Worm (Caenorhabditis elegans) whole organism, L2 larva: Measurements from ENCODE around the gene nlp-33.

Experiments
- ama-1 ChIP-seq: fragments of 150-350 bp; optimal IDR thresholded peaks from 2 replicates; lab custom pipeline; 2018; ENCODE audit warnings: inconsistent platforms
- blmp-1 ChIP-seq: sonication (generic microtip); optimal IDR thresholded peaks from 2 replicates; lab custom pipeline; 2017; ENCODE audit warnings: missing genetic modification characterization, mild to moderate bottlenecking, missing compliant biosample characterization, antibody characterized with exemption, moderate library complexity; ENCODE audit not compliant: insufficient read depth

DNA sequence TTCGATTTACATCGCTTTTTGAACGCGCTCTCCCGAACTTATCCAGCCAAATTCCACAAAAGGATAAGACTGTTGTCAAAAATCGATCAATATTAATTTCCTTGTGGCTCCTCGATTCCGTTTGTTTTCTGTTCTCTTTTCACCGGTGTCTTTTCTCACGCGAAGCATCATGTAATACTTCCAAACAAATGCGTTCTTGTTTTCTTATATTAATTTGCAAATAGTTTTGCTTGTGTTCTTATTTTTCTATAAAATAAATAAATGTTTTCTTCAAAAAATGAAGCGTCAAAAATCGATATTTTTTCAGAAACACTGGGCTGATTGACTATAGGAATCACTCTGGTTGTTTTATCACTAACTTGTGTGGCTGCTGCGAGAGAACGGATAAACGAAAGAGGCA lies 33.5 kb upstream of the nlp-33 start, which contains the start of gene math-33:
- TF ChIP-seq ama-1 (lab: Kevin White, UChicago) = no peak
- no peak for TF ChIP-seq blmp-1 (tag; lab: Kevin White, UChicago)
